Worm (Caenorhabditis elegans) whole organism, midembryonic: ENCODE measurements around the gene dct-14.

ENCODE experiments used
- T22C8.4 ChIP-seq: fragments of 200-800 bp; sonication (Bioruptor generic); IDR thresholded peaks from 2 replicates; pipeline ENCODE4 v1.3.6; 2022; ENCODE audit warnings: missing genetic modification characterization, missing compliant biosample characterization
- cog-1 ChIP-seq: sonication (generic microtip); optimal IDR thresholded peaks from 2 replicates; lab custom pipeline; 2016; ENCODE audit warnings: missing genetic modification characterization, missing compliant biosample characterization
- flt-1 ChIP-seq: fragments of 200-800 bp; sonication (Bioruptor generic); IDR thresholded peaks from 2 replicates; pipeline ENCODE4 v1.3.6; 2022; ENCODE audit warnings: missing genetic modification characterization, missing compliant biosample characterization
- klf-2 ChIP-seq: fragments of 200-800 bp; sonication (Bioruptor generic); conservative IDR thresholded peaks from 2 replicates; pipeline ENCODE4 v1.3.6; 2022; ENCODE audit warnings: missing genetic modification reagents, missing genetic modification characterization, missing compliant biosample characterization
- med-1 ChIP-seq: sonication (generic microtip); optimal IDR thresholded peaks from 2 replicates; lab custom pipeline; 2017; ENCODE audit warnings: missing genetic modification characterization, mild to moderate bottlenecking, missing compliant biosample characterization, antibody characterized with exemption, missing genetic modification reagents; ENCODE audit not compliant: insufficient read depth
- ref-1 ChIP-seq: fragments of 200-800 bp; sonication (Bioruptor generic); conservative IDR thresholded peaks from 2 replicates; pipeline ENCODE4 v1.3.6; 2022; ENCODE audit warnings: missing genetic modification reagents, missing genetic modification characterization, missing compliant biosample characterization
- tab-1 ChIP-seq: fragments of 200-800 bp; sonication (Bioruptor generic); IDR thresholded peaks from 2 replicates; pipeline ENCODE4 v1.3.6; 2022; ENCODE audit warnings: missing genetic modification characterization, missing compliant biosample characterization
- ztf-23 ChIP-seq: fragments of 200-800 bp; sonication (Bioruptor generic); IDR thresholded peaks from 2 replicates; pipeline ENCODE4 v1.3.6; 2022; ENCODE audit warnings: missing genetic modification reagents, missing genetic modification characterization, missing compliant biosample characterization
- ztf-29 ChIP-seq: fragments of 200-800 bp; sonication (Bioruptor generic); IDR thresholded peaks from 2 replicates; pipeline ENCODE4 v1.3.6; 2022; ENCODE audit warnings: missing genetic modification reagents, missing genetic modification characterization, missing compliant biosample characterization

ce11 chrV:20517005-20517404, 16.7 kb upstream of the dct-14 start:
- TF ChIP-seq ztf-23 (GFP tag; lab: Robert Waterston, UW) (no peak), ref-1 (GFP tag; lab: Robert Waterston, UW) (no peak), med-1 (no peak), flt-1 (no peak), tab-1 (GFP tag; lab: Robert Waterston, UW) (no peak), T22C8.4 (no peak), klf-2 (GFP tag; lab: Robert Waterston, UW) (no peak), ztf-29 (GFP tag; lab: Robert Waterston, UW) (no peak), cog-1 (tag; lab: Kevin White, UChicago) (no peak)
